Worm (Caenorhabditis elegans): ENCODE results near the gene bbs-2.
"Not testable (repeated sequence)": the region's sequence is repeated elsewhere in the genome, so short reads cannot be mapped to it uniquely, and the experiment has no call there.

The bbs-2 gene

DNA sequence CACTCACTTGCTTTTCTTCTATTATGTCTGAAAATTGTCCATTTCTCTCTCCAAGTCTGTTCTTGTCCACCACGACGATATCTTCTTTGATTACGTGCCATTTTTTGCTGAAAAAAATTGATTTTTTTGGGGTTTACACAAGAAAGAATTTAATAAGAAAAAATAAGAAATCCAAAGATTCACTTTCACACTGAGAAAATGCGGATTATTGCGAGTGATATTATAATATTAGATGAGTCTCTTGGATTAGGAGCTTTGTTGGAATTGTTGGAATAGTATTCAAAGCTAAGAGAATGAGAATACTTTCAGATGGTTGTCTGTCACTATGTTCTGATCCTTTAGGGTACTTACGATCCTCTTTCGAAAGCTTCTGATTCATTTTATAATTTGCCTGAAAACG is 5.0 kb downstream of the bbs-2 start, which contains the start of gene F20D12.7:
TSS of gene F20D12.7 (minus strand) at position 101 of the 400 bp plus-strand sequence.
- TF ChIP-seq sma-3 (GFP tag; optimal IDR thresholded peaks at IDR 0.05) = no peak
- TF ChIP-seq nhr-10 (tag; optimal IDR thresholded peaks at IDR 0.05) = no peak
- TF ChIP-seq peb-1 (tag; optimal IDR thresholded peaks at IDR 0.05) = no peak

DNA sequence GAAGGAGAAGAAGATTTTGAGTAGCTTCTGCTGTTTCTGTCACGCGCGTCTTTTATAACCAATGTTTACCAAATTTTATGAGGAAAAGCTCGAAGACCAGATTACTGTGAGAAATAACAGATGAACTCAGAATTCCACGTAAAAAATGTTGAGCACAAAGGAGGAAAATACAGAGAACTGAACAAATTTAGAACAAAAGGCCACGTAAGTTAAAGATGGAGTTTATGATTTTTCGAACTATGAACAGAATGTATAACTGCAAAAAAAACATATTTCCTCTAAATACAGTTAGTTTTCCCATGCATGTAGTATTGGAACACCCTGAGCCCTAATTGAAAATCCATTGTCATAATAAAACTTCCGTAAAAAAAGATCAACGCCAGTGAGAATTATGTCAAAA is 7.1 kb downstream of the bbs-2 start, which contains the start of gene exc-9:
TSS of gene exc-9 (minus strand) at position 101 of the 400 bp plus-strand sequence.
- TF ChIP-seq F13H6.1 (tag; optimal IDR thresholded peaks at IDR 0.05) (no peak), nhr-10 (tag; optimal IDR thresholded peaks at IDR 0.05) (no peak), nhr-11 (tag; optimal IDR thresholded peaks at IDR 0.05) (no peak)

DNA sequence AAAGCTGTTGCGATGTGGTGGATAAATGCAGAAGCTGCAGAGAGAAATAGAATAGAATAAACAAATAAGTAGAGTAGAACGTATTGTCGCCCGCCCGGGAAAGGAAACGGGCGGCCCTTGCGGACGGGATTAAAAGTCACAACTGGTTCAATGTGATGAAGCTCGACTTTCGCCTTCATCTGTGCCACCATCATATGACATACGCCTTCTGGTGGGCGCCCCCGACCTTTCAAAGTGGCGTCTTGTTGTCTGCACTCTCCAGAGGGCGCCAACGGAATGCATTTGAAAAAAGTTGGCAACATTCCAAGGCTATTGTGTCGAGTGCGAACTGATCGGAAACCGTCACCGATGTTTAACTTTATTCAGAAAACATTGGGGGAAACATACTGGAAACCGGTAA is 9.4 kb downstream of the bbs-2 start:
- TF ChIP-seq blmp-1 (tag; optimal IDR thresholded peaks at IDR 0.05; ENCODE audit: insufficient read depth) (peak; percentile 27), nhr-129 (tag; optimal IDR thresholded peaks at IDR 0.05) (peak; percentile 29), skn-1 (tag; optimal IDR thresholded peaks at IDR 0.05) (no peak), nhr-25 (tag; optimal IDR thresholded peaks at IDR 0.05) (peak; percentile 54)

DNA sequence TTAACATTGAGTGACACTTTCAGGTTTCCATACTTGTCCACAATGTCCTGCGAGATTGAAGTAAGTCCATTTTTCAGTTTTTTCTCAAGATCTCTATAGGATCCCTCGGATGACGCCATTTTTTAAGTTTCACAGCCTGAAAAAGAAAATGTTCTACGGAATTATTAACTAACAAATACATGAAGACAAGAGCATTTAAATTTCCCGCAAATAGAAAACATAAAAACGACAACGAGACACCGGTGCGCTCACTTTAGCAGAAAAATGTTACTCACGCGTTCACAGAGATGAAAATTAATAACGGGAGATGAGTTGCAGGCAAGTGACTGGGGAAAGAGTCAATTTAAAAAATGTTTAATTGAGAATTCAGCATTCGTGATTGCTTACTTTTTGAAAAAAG is 12.6 kb downstream of the bbs-2 start, which contains the start of gene czw-1:
TSS of gene czw-1 (minus strand) at position 369 of the 400 bp plus-strand sequence.
- TF ChIP-seq ama-1 (optimal IDR thresholded peaks at IDR 0.05) (no peak), mbf-1 (tag; optimal IDR thresholded peaks at IDR 0.05) (no peak), alr-1 (tag; optimal IDR thresholded peaks at IDR 0.05) (no peak), skn-1 (tag; optimal IDR thresholded peaks at IDR 0.05) (no peak), unc-39 (tag; optimal IDR thresholded peaks at IDR 0.05) (no peak), sma-9 (GFP tag; optimal IDR thresholded peaks at IDR 0.05) (no peak), sma-9 (tag; optimal IDR thresholded peaks at IDR 0.05) (no peak), nhr-12 (tag; optimal IDR thresholded peaks at IDR 0.05) (no peak), sma-3 (GFP tag; optimal IDR thresholded peaks at IDR 0.05) (no peak), ztf-4 (tag; optimal IDR thresholded peaks at IDR 0.05) (no peak), fos-1 (tag; optimal IDR thresholded peaks at IDR 0.05) (no peak), C34F6.9 (tag; optimal IDR thresholded peaks at IDR 0.05) (no peak), elt-1 (tag; optimal IDR thresholded peaks at IDR 0.05) (no peak), nhr-6 (tag; optimal IDR thresholded peaks at IDR 0.05) (no peak), aly-2 (tag; optimal IDR thresholded peaks at IDR 0.05) (no peak), nhr-25 (tag; optimal IDR thresholded peaks at IDR 0.05) (no peak), mab-5 (tag; optimal IDR thresholded peaks at IDR 0.05) (no peak), mdl-1 (tag; optimal IDR thresholded peaks at IDR 0.05) (no peak), ceh-16 (tag; optimal IDR thresholded peaks at IDR 0.05) (no peak), gmeb-1 (tag; optimal IDR thresholded peaks at IDR 0.05) (no peak)

DNA sequence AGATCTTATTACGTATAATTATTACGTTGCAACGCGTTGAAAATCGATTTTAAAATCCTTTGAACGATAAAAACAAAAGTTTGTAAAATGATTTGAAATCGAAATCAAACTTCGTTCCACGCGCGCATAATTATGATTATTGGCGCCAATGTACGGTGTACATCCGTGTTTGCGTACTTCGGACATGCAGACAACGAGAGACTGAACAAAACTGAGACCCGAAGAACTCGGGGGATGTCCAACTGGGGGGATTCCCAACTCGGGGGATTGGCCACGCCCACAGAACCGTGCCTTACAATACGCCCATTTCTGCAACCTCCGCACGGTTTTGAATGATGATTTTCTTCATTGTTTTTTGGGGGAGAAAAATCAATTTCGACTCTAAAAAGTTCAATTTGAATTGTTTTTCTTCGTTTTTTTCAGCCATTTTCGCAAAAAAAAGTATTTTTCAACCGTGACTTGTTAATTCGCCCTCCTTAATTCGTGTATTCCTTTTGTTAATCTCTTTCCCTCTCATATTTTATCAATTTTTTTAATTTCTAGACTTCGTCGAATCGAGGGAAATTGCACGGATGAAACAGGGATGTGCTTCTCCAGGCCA is 13.2 kb downstream of the bbs-2 start, which contains the start of gene F20D12.12:
TSS of gene F20D12.12 (plus strand) at position 542 of the 601 bp plus-strand sequence.
- TF ChIP-seq snpc-4 (tag; optimal IDR thresholded peaks at IDR 0.05) = peak; percentile 7
- TF ChIP-seq sma-9 (GFP tag; optimal IDR thresholded peaks at IDR 0.05) = peak; percentile 75
- TF ChIP-seq sma-9 (tag; optimal IDR thresholded peaks at IDR 0.05) = not testable (repeated sequence)
- TF ChIP-seq nhr-25 (tag; optimal IDR thresholded peaks at IDR 0.05) = peak; percentile 24
- peak; percentile 49 for TF ChIP-seq zag-1 (tag; optimal IDR thresholded peaks at IDR 0.05)
- TF ChIP-seq lin-13 (GFP tag; optimal IDR thresholded peaks at IDR 0.05) = peak; percentile 65
- peak; percentile 55 for TF ChIP-seq unc-55 (GFP tag; optimal IDR thresholded peaks at IDR 0.05)
- peak; percentile 82 to 96 for TF ChIP-seq lsy-2 (tag; optimal IDR thresholded peaks at IDR 0.05)
- TF ChIP-seq gmeb-1 (tag; optimal IDR thresholded peaks at IDR 0.05) = peak; percentile 32
- peak; percentile 72 for TF ChIP-seq C34F6.9 (tag; optimal IDR thresholded peaks at IDR 0.05)
- peak; percentile 68 for TF ChIP-seq F13H6.1 (tag; optimal IDR thresholded peaks at IDR 0.05)
- TF ChIP-seq sma-3 (GFP tag; optimal IDR thresholded peaks at IDR 0.05) = peak; percentile 68
- peak; percentile 33 for TF ChIP-seq crh-2 (tag; optimal IDR thresholded peaks at IDR 0.05)
- TF ChIP-seq nhr-129 (tag; optimal IDR thresholded peaks at IDR 0.05) = peak; percentile 74

DNA sequence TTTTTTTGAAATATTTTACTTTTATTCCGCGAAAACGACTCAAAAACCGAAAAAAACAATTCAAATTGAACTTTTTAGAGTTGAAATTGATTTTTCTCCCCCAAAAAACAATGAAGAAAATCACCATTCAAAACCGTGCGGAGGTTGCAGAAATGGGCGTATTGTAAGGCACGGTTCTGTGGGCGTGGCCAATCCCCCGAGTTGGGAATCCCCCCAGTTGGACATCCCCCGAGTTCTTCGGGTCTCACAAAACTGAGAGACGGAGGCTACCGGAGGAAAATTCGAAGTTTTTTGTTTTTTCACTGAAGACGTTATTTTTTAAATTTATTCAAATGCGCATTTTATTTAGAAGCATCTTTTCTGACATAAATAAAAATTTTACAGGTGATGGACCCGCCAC is 14.5 kb downstream of the bbs-2 start, which contains the start of gene mcm-3AP:
TSS of gene mcm-3AP (plus strand) at position 383 of the 400 bp plus-strand sequence.
- peak; percentile 8 for TF ChIP-seq F13H6.1 (tag; optimal IDR thresholded peaks at IDR 0.05)
- TF ChIP-seq lsy-2 (tag; optimal IDR thresholded peaks at IDR 0.05) = peak in 1 of 2 experiments; percentile 63
- peak; percentile 2 for TF ChIP-seq C34F6.9 (tag; optimal IDR thresholded peaks at IDR 0.05)
- TF ChIP-seq unc-55 (GFP tag; optimal IDR thresholded peaks at IDR 0.05) = peak; percentile 48
